Fruit fly (Drosophila melanogaster) whole organism, embryonic: Measurements from ENCODE around the gene Fit2.

ENCODE experiments used
- Awh ChIP-seq: fragments of 200-800 bp; sonication (Bioruptor generic); IDR thresholded peaks from 2 replicates; pipeline ENCODE4, ENCODE4 v1.3.6; 2022; ENCODE audit warnings: missing biosample characterization, missing genetic modification characterization
- CG10654 ChIP-seq: fragments of 200-800 bp; sonication (Bioruptor generic); optimal IDR thresholded peaks from 2 replicates; lab custom pipeline; 2016; ENCODE audit warnings: missing biosample characterization, missing genetic modification characterization
- CG11085 ChIP-seq: fragments of 200-800 bp; sonication (Bioruptor generic); IDR thresholded peaks from 2 replicates; pipeline ENCODE4 v1.3.6; 2022; ENCODE audit warnings: missing biosample characterization, missing genetic modification characterization
- CG11723 ChIP-seq: fragments of 200-800 bp; sonication (Bioruptor generic); optimal IDR thresholded peaks from 2 replicates; lab custom pipeline; 2017; ENCODE audit warnings: missing biosample characterization, mild to moderate bottlenecking, missing genetic modification characterization
- CG12769 ChIP-seq: fragments of 200-800 bp; sonication (Bioruptor generic); optimal IDR thresholded peaks from 2 replicates; lab custom pipeline; 2019; ENCODE audit warnings: missing biosample characterization, mild to moderate bottlenecking, missing genetic modification characterization, moderate library complexity
- CG13287 ChIP-seq: fragments of 200-800 bp; sonication (Bioruptor generic); IDR thresholded peaks from 2 replicates; pipeline ENCODE4 v1.3.6; 2022; ENCODE audit warnings: missing biosample characterization, missing genetic modification characterization; ENCODE audit not compliant: partially characterized antibody
- CG14014 ChIP-seq: fragments of 200-800 bp; sonication (Bioruptor generic); IDR thresholded peaks from 2 replicates; pipeline ENCODE4 v1.3.6; 2022; ENCODE audit warnings: missing biosample characterization, missing genetic modification characterization
- CG17612 ChIP-seq: fragments of 200-800 bp; sonication (Bioruptor generic); IDR thresholded peaks from 2 replicates; pipeline ENCODE4 v1.3.6; 2022; ENCODE audit warnings: missing biosample characterization, missing genetic modification characterization
- CG17829 ChIP-seq: fragments of 200-800 bp; optimal IDR thresholded peaks from 2 replicates; lab custom pipeline; 2019; ENCODE audit warnings: missing biosample characterization, mild to moderate bottlenecking, missing genetic modification characterization, moderate library complexity
- CG1832 ChIP-seq: fragments of 200-800 bp; sonication (Bioruptor generic); optimal IDR thresholded peaks from 2 replicates; lab custom pipeline; 2017; ENCODE audit warnings: missing biosample characterization, mild to moderate bottlenecking, missing genetic modification characterization, inconsistent platforms
- CG3065 ChIP-seq: fragments of 200-800 bp; sonication (Bioruptor generic); optimal IDR thresholded peaks from 2 replicates; lab custom pipeline; 2016; ENCODE audit warnings: missing biosample characterization, missing genetic modification characterization
- CG31388 ChIP-seq: fragments of 200-800 bp; sonication (Bioruptor generic); optimal IDR thresholded peaks from 2 replicates; lab custom pipeline; 2016; ENCODE audit warnings: missing biosample characterization, missing genetic modification characterization
- CG3847 ChIP-seq: fragments of 200-800 bp; sonication (Bioruptor generic); IDR thresholded peaks from 2 replicates; pipeline ENCODE4 v1.3.6; 2022; ENCODE audit warnings: missing biosample characterization, missing genetic modification characterization
- CG4282 ChIP-seq: fragments of 200-800 bp; sonication (Bioruptor generic); optimal IDR thresholded peaks from 2 replicates; lab custom pipeline; 2016; ENCODE audit warnings: missing biosample characterization, missing genetic modification characterization
- CG4707 ChIP-seq: fragments of 200-800 bp; sonication (Bioruptor generic); optimal IDR thresholded peaks from 2 replicates; lab custom pipeline; 2018; ENCODE audit warnings: missing biosample characterization, mild to moderate bottlenecking, missing genetic modification characterization, moderate library complexity
- CG6689 ChIP-seq: fragments of 200-800 bp; sonication (Bioruptor generic); IDR thresholded peaks from 2 replicates; pipeline ENCODE4 v1.3.6; 2022; ENCODE audit warnings: missing biosample characterization, missing genetic modification characterization
- CG9609 ChIP-seq: fragments of 200-800 bp; sonication (Bioruptor generic); optimal IDR thresholded peaks from 3 replicates; lab custom pipeline; 2016; ENCODE audit warnings: missing biosample characterization, missing genetic modification characterization
- CG9876 ChIP-seq: fragments of 200-800 bp; sonication (Bioruptor generic); optimal IDR thresholded peaks from 2 replicates; lab custom pipeline; 2016; ENCODE audit warnings: missing biosample characterization, missing genetic modification characterization
- Camta ChIP-seq: fragments of 200-800 bp; sonication (Bioruptor generic); optimal IDR thresholded peaks from 2 replicates; lab custom pipeline; 2016; ENCODE audit warnings: missing biosample characterization, missing genetic modification characterization
- Chrac-16 ChIP-seq: fragments of 200-800 bp; sonication (Bioruptor generic); optimal IDR thresholded peaks from 3 replicates; lab custom pipeline; 2016; ENCODE audit warnings: missing biosample characterization, missing genetic modification characterization
- Eip74EF ChIP-seq, 2 experiments: fragments of 200-800 bp in 1 of 2; fragments of >200 bp in 1 of 2; sonication (Bioruptor generic) in 1 of 2; optimal IDR thresholded peaks; 2 replicates each; lab custom pipeline; 2017 to 2019; ENCODE audit warnings: missing biosample characterization in 2 of 2, missing genetic modification characterization in 2 of 2, mild to moderate bottlenecking in 1 of 2, moderate library complexity in 1 of 2
- HHEX ChIP-seq: fragments of 200-800 bp; sonication (Bioruptor generic); optimal IDR thresholded peaks from 3 replicates; lab custom pipeline; 2017; ENCODE audit warnings: missing biosample characterization, mild to moderate bottlenecking, missing genetic modification characterization, missing genetic modification reagents
- Med ChIP-seq: fragments of 200-800 bp; sonication (Bioruptor generic); peaks from one replicate; lab custom pipeline; 2016; ENCODE audit warnings: missing biosample characterization, missing genetic modification characterization, mild to moderate bottlenecking, inconsistent platforms, moderate library complexity
- Nf-YB ChIP-seq: fragments of 200-800 bp; sonication (Bioruptor generic); optimal IDR thresholded peaks from 3 replicates; lab custom pipeline; 2019; ENCODE audit warnings: missing biosample characterization, mild to moderate bottlenecking, missing genetic modification characterization, moderate library complexity
- Oaz ChIP-seq: fragments of 200-800 bp; sonication (Bioruptor generic); IDR thresholded peaks from 2 replicates; pipeline ENCODE4 v1.3.6; 2022; ENCODE audit warnings: missing biosample characterization, missing genetic modification characterization
- Pdp1 ChIP-seq, 2 experiments: fragments of 200-800 bp; sonication (Bioruptor generic); optimal IDR thresholded peaks; 3 replicates each; lab custom pipeline; 2016; ENCODE audit warnings: missing biosample characterization in 2 of 2, missing genetic modification characterization in 2 of 2, mild to moderate bottlenecking in 1 of 2, moderate library complexity in 1 of 2
- Sox102F ChIP-seq: fragments of 200-800 bp; sonication (Bioruptor generic); optimal IDR thresholded peaks from 2 replicates; lab custom pipeline; 2018; ENCODE audit warnings: missing biosample characterization, mild to moderate bottlenecking, missing genetic modification characterization, moderate library complexity
- TFAM ChIP-seq: fragments of 200-800 bp; sonication (Bioruptor generic); optimal IDR thresholded peaks from 2 replicates; lab custom pipeline; 2017; ENCODE audit warnings: missing biosample characterization, missing genetic modification characterization, inconsistent platforms
- Taf1 ChIP-seq: fragments of 200-800 bp; sonication (Bioruptor generic); IDR thresholded peaks from 2 replicates; pipeline ENCODE4 v1.3.6; 2022; ENCODE audit warnings: missing biosample characterization, missing genetic modification characterization
- Tbp ChIP-seq: fragments of >200 bp; optimal IDR thresholded peaks from 2 replicates; lab custom pipeline; 2018; ENCODE audit warnings: missing biosample characterization, missing genetic modification characterization
- bigmax ChIP-seq: fragments of 200-800 bp; sonication (Bioruptor generic); optimal IDR thresholded peaks from 2 replicates; lab custom pipeline; 2018; ENCODE audit warnings: missing biosample characterization, mild to moderate bottlenecking, missing genetic modification characterization
- bowl ChIP-seq: fragments of 200-800 bp; sonication (Bioruptor generic); IDR thresholded peaks from 2 replicates; pipeline ENCODE4 v1.3.6; 2022; ENCODE audit warnings: missing biosample characterization, missing genetic modification characterization
- ems ChIP-seq: fragments of 200-800 bp; sonication (Bioruptor generic); optimal IDR thresholded peaks from 3 replicates; lab custom pipeline; 2016; ENCODE audit warnings: missing biosample characterization, missing genetic modification characterization
- en ChIP-seq: fragments of 200-800 bp; sonication (Bioruptor generic); optimal IDR thresholded peaks from 2 replicates; lab custom pipeline; 2016; ENCODE audit warnings: missing biosample characterization, missing genetic modification characterization
- eve ChIP-seq, 2 experiments: fragments of >200 bp; optimal IDR thresholded peaks; 2 replicates each; lab custom pipeline; 2017; ENCODE audit warnings: missing biosample characterization in 2 of 2, missing genetic modification characterization in 2 of 2
- eyg ChIP-seq: fragments of 200-800 bp; sonication (Bioruptor generic); optimal IDR thresholded peaks from 3 replicates; lab custom pipeline; 2016; ENCODE audit warnings: missing biosample characterization, missing genetic modification characterization
- fd102C ChIP-seq: fragments of 200-800 bp; sonication (Bioruptor generic); optimal IDR thresholded peaks from 2 replicates; lab custom pipeline; 2018; ENCODE audit warnings: missing biosample characterization, mild to moderate bottlenecking, missing genetic modification characterization, moderate library complexity
- fru ChIP-seq: fragments of >200 bp; optimal IDR thresholded peaks from 2 replicates; lab custom pipeline; 2017
- gt ChIP-seq: fragments of 200-800 bp; sonication (Bioruptor generic); IDR thresholded peaks from 2 replicates; pipeline ENCODE4 v1.3.6; 2022; ENCODE audit warnings: missing biosample characterization, missing genetic modification characterization
- inv ChIP-seq: fragments of 200-800 bp; sonication (Bioruptor generic); IDR thresholded peaks from 2 replicates; pipeline ENCODE4 v1.3.6; 2022; ENCODE audit warnings: missing biosample characterization, missing genetic modification characterization; ENCODE audit not compliant: partially characterized antibody
- jumu ChIP-seq: fragments of 200-800 bp; sonication (Bioruptor generic); optimal IDR thresholded peaks from 3 replicates; lab custom pipeline; 2016; ENCODE audit warnings: missing biosample characterization, missing genetic modification characterization
- ken ChIP-seq: fragments of 200-800 bp; sonication (Bioruptor generic); IDR thresholded peaks from 3 replicates; pipeline ENCODE4 v1.3.6; 2022; ENCODE audit warnings: missing biosample characterization, missing genetic modification characterization
- nerfin-2 ChIP-seq: fragments of 200-800 bp; sonication (Bioruptor generic); IDR thresholded peaks from 2 replicates; pipeline ENCODE4 v1.3.6; 2022; ENCODE audit warnings: missing biosample characterization, missing genetic modification characterization; ENCODE audit not compliant: partially characterized antibody
- pros ChIP-seq: fragments of 200-800 bp; sonication (Bioruptor generic); optimal IDR thresholded peaks from 3 replicates; lab custom pipeline; 2019; ENCODE audit warnings: missing biosample characterization, mild to moderate bottlenecking, missing genetic modification characterization, moderate library complexity
- repo ChIP-seq: fragments of 200-800 bp; sonication (Bioruptor generic); optimal IDR thresholded peaks from 2 replicates; lab custom pipeline; 2016; ENCODE audit warnings: missing biosample characterization, missing genetic modification characterization
- sna ChIP-seq: fragments of 200-800 bp; sonication (Bioruptor generic); IDR thresholded peaks from 2 replicates; pipeline ENCODE4 v1.3.6; 2022; ENCODE audit warnings: missing biosample characterization, missing genetic modification characterization; ENCODE audit not compliant: partially characterized antibody
- tll ChIP-seq, 2 experiments: fragments of 200-800 bp in 1 of 2; fragments of >200 bp in 1 of 2; sonication (Bioruptor generic) in 1 of 2; optimal IDR thresholded peaks; 2 replicates each; lab custom pipeline; 2017 to 2019; ENCODE audit warnings: missing biosample characterization in 2 of 2, missing genetic modification characterization in 2 of 2, mild to moderate bottlenecking in 1 of 2, moderate library complexity in 1 of 2
- usp ChIP-seq: fragments of >200 bp; optimal IDR thresholded peaks from 2 replicates; lab custom pipeline; 2017; ENCODE audit warnings: missing biosample characterization, missing genetic modification characterization
- wor ChIP-seq: fragments of 200-800 bp; sonication (Bioruptor generic); IDR thresholded peaks from 2 replicates; pipeline ENCODE4 v1.3.6; 2022; ENCODE audit warnings: missing biosample characterization, missing genetic modification characterization

The Fit2 gene

DNA sequence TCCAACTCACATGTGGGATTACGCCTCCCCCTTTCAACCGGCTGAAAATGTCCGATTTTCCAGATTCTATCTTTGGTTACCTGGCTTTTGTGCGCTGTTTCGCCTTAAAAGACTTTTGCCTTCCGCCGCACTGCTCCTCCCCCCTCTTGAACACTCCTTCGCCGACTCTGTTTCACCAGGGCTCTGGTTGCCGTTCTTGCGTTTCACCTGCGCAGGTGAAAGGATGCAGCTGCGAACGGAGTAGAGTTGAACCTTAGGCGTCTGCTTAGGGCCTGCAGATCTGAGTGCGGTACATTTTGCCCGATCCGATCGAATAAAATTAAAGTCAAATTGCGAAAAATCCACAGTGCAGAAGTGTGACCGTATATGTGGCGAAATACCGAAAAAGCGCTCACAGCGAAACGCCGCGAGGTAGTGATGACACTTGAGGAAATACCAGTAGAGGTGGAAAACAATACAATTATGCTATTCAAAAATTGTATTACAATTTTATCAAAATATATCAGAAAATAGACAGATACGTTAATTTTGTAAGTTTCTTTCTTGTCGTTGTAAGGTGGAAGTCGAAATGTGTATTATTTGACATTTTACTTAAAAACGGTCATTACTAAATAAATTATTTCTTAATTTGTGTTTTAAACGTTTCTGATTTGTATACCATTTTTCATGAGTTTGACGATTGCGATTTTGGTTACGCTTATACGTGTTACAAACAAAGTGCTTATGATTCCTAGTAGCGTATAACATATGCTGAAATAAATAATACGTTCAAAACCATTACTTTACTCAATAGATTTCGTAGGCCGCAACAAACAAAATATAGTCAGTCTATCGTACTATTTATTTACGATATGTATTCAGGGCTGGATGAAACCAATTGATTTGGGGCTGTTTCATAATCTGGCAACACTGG lies 8.2 kb upstream of the Fit2 start, which contains the start of the genes CG6664 and CG7728 (continued):
- TF ChIP-seq sna (GFP tag; lab: Robert Waterston, UW) (peak; percentile 36; the same call in 1 of the 2 replicates), CG3847 (GFP tag; lab: Robert Waterston, UW) (peak; percentile 52), nerfin-2 (GFP tag; lab: Robert Waterston, UW) (0 out of 2 replicates have a peak, but pooled peaks have one; percentile 14), eve (GFP tag; optimal IDR thresholded peaks at IDR 0.05; lab: Kevin White, UChicago) (no peak), fd102C (no peak), fru (no peak), HHEX (peak; percentile 19), CG10654 (peak; percentile 16), eyg (GFP tag; lab: Kevin White, UChicago) (peak; percentile 7), Nf-YB (GFP tag; lab: Kevin White, UChicago) (peak; percentile 30), CG12769 (tag; lab: Kevin White, UChicago) (no peak), ken (GFP tag; lab: Robert Waterston, UW) (peak; percentile 76), pros (GFP tag; lab: Kevin White, UChicago) (no peak), repo (GFP tag; lab: Kevin White, UChicago) (no peak), CG4282 (GFP tag; lab: Kevin White, UChicago) (no peak), CG4707 (peak; percentile 82), jumu (GFP tag; lab: Kevin White, UChicago) (peak; percentile 29), en (no peak), CG11723 (GFP tag; lab: Kevin White, UChicago) (no peak), CG11085 (GFP tag; lab: Robert Waterston, UW) (no peak), Tbp (GFP tag; lab: Kevin White, UChicago) (no peak), TFAM (GFP tag; lab: Kevin White, UChicago) (no peak), bowl (GFP tag; lab: Robert Waterston, UW) (no peak), gt (GFP tag; lab: Robert Waterston, UW) (no peak), Oaz (GFP tag; lab: Robert Waterston, UW) (no peak), Awh (GFP tag; lab: Robert Waterston, UW) (no peak), usp (no peak), CG9609 (GFP tag; lab: Kevin White, UChicago) (peak; percentile 37), CG9876 (GFP tag; lab: Kevin White, UChicago) (peak; percentile 15), Pdp1 (GFP tag; optimal IDR thresholded peaks at IDR 0.05; lab: Kevin White, UChicago) (peak; percentile 35 to 53), CG17829 (tag; lab: Kevin White, UChicago) (peak; percentile 31), CG1832 (GFP tag; lab: Kevin White, UChicago) (no peak), Sox102F (GFP tag; lab: Kevin White, UChicago) (no peak), CG13287 (GFP tag; lab: Robert Waterston, UW) (peak; percentile 42), inv (GFP tag; lab: Robert Waterston, UW) (peak; percentile 39; the same call in 1 of the 2 replicates), wor (GFP tag; lab: Robert Waterston, UW) (0 out of 2 replicates have a peak, but pooled peaks have one; percentile 28), ems (GFP tag; lab: Kevin White, UChicago) (no peak), CG14014 (GFP tag; lab: Robert Waterston, UW) (peak; percentile 25), CG3065 (no peak), CG6689 (GFP tag; lab: Robert Waterston, UW) (0 out of 2 replicates have a peak, but pooled peaks have one; percentile 16), CG31388 (no peak), tll (GFP tag; optimal IDR thresholded peaks at IDR 0.05; lab: Kevin White, UChicago) (peak in 1 of 2 experiments; percentile 59), Eip74EF (GFP tag; optimal IDR thresholded peaks at IDR 0.05; lab: Kevin White, UChicago) (no peak), Chrac-16 (GFP tag; lab: Kevin White, UChicago) (peak; percentile 41), bigmax (GFP tag; lab: Kevin White, UChicago) (no peak), CG17612 (GFP tag; lab: Robert Waterston, UW) (no peak), Med (GFP tag; lab: Kevin White, UChicago) (peak; percentile 79), Camta (GFP tag; lab: Kevin White, UChicago) (peak; percentile 13), Taf1 (no peak; the same call in 1 of the 2 replicates)
